Fruit fly (Drosophila melanogaster) whole organism, embryonic: ENCODE data around the gene CG5969.

ENCODE experiments used
- CG11504 ChIP-seq: fragments of 200-800 bp; sonication (Bioruptor generic); optimal IDR thresholded peaks from 3 replicates; lab custom pipeline; 2019; ENCODE audit warnings: missing biosample characterization, mild to moderate bottlenecking, missing genetic modification characterization, moderate library complexity
- CG12659 ChIP-seq: fragments of 200-800 bp; sonication (Bioruptor generic); optimal IDR thresholded peaks from 3 replicates; lab custom pipeline; 2017; ENCODE audit warnings: mild to moderate bottlenecking, missing biosample characterization, missing genetic modification reagents, missing genetic modification characterization
- CG13296 ChIP-seq: fragments of 200-800 bp; sonication (Bioruptor generic); optimal IDR thresholded peaks from 3 replicates; lab custom pipeline; 2018; ENCODE audit warnings: missing biosample characterization, mild to moderate bottlenecking, missing genetic modification characterization
- CG14050 ChIP-seq: fragments of 200-800 bp; sonication (Bioruptor generic); IDR thresholded peaks from 3 replicates; pipeline ENCODE4 v1.3.6; 2022; ENCODE audit warnings: missing biosample characterization, missing genetic modification characterization
- CG14667 ChIP-seq: fragments of 200-800 bp; sonication (Bioruptor generic); IDR thresholded peaks from 2 replicates; pipeline ENCODE4 v1.3.6; 2022; ENCODE audit warnings: missing biosample characterization, missing genetic modification characterization
- CG14860 ChIP-seq: fragments of 200-800 bp; sonication (Bioruptor generic); IDR thresholded peaks from 3 replicates; pipeline ENCODE4 v1.3.6; 2022; ENCODE audit warnings: missing biosample characterization, missing genetic modification characterization; ENCODE audit not compliant: partially characterized antibody
- CG14965 ChIP-seq: fragments of 200-800 bp; sonication (Bioruptor generic); optimal IDR thresholded peaks from 2 replicates; lab custom pipeline; 2016; ENCODE audit warnings: missing biosample characterization, missing genetic modification characterization, borderline replicate concordance
- CG18619 ChIP-seq: fragments of 200-800 bp; sonication (Bioruptor generic); optimal IDR thresholded peaks from 3 replicates; lab custom pipeline; 2017; ENCODE audit warnings: missing biosample characterization, mild to moderate bottlenecking, missing genetic modification characterization
- CG2116 ChIP-seq: fragments of 200-800 bp; sonication (Bioruptor generic); optimal IDR thresholded peaks from 3 replicates; lab custom pipeline; 2018; ENCODE audit warnings: missing biosample characterization, mild to moderate bottlenecking, missing genetic modification characterization
- CG30020 ChIP-seq: fragments of 200-800 bp; optimal IDR thresholded peaks from 2 replicates; lab custom pipeline; 2019; ENCODE audit warnings: missing biosample characterization, mild to moderate bottlenecking, missing genetic modification characterization, moderate library complexity
- CG34224 ChIP-seq: fragments of 200-800 bp; sonication (Bioruptor generic); IDR thresholded peaks from 3 replicates; pipeline ENCODE4 v1.3.6; 2022; ENCODE audit warnings: missing biosample characterization, missing genetic modification characterization; ENCODE audit not compliant: partially characterized antibody
- CG3726 ChIP-seq: fragments of 200-800 bp; sonication (Bioruptor generic); IDR thresholded peaks from 3 replicates; pipeline ENCODE4, ENCODE4 v1.3.6; 2022; ENCODE audit warnings: missing biosample characterization, missing genetic modification characterization
- CG6654 ChIP-seq: fragments of 200-800 bp; sonication (Bioruptor generic); optimal IDR thresholded peaks from 2 replicates; lab custom pipeline; 2017; ENCODE audit warnings: missing biosample characterization, mild to moderate bottlenecking, missing genetic modification characterization
- CG7839 ChIP-seq: fragments of 200-800 bp; sonication (Bioruptor generic); optimal IDR thresholded peaks from 3 replicates; lab custom pipeline; 2018; ENCODE audit warnings: missing biosample characterization, mild to moderate bottlenecking, missing genetic modification characterization, moderate library complexity
- CG8089 ChIP-seq: fragments of 200-800 bp; sonication (Bioruptor generic); optimal IDR thresholded peaks from 3 replicates; lab custom pipeline; 2016; ENCODE audit warnings: missing biosample characterization, missing genetic modification characterization
- CG8478 ChIP-seq: fragments of >200 bp; optimal IDR thresholded peaks from 2 replicates; lab custom pipeline; 2018
- CG8765 ChIP-seq: fragments of 200-800 bp; sonication (Bioruptor generic); IDR thresholded peaks from 2 replicates; pipeline ENCODE4 v1.3.6; 2022; ENCODE audit warnings: missing biosample characterization, missing genetic modification characterization
- CG9215 ChIP-seq: fragments of 200-800 bp; sonication (Bioruptor generic); IDR thresholded peaks from 2 replicates; pipeline ENCODE4 v1.3.6; 2022; ENCODE audit warnings: missing biosample characterization, missing genetic modification characterization
- Dad ChIP-seq: fragments of 200-800 bp; sonication (Bioruptor generic); optimal IDR thresholded peaks from 3 replicates; lab custom pipeline; 2016; ENCODE audit warnings: missing biosample characterization, missing genetic modification characterization
- HLH4C ChIP-seq: fragments of 200-800 bp; sonication (Bioruptor generic); IDR thresholded peaks from 3 replicates; pipeline ENCODE4 v1.3.6; 2022; ENCODE audit warnings: missing biosample characterization, missing genetic modification characterization; ENCODE audit not compliant: partially characterized antibody
- Hand ChIP-seq: fragments of 200-800 bp; sonication (Bioruptor generic); optimal IDR thresholded peaks from 2 replicates; lab custom pipeline; 2017; ENCODE audit warnings: mild to moderate bottlenecking, missing biosample characterization, missing genetic modification reagents, missing genetic modification characterization
- Kr ChIP-seq: fragments of 200-800 bp; sonication (Bioruptor generic); optimal IDR thresholded peaks from 2 replicates; lab custom pipeline; 2017; ENCODE audit warnings: missing biosample characterization, mild to moderate bottlenecking, missing genetic modification characterization
- Myb ChIP-seq: fragments of 200-800 bp; sonication (Bioruptor generic); optimal IDR thresholded peaks from 2 replicates; lab custom pipeline; 2016; ENCODE audit warnings: missing biosample characterization, missing genetic modification characterization
- Neu2 ChIP-seq: fragments of 200-800 bp; sonication (Bioruptor generic); optimal IDR thresholded peaks from 3 replicates; lab custom pipeline; 2016; ENCODE audit warnings: missing biosample characterization, missing genetic modification characterization, borderline replicate concordance
- Poxn ChIP-seq: fragments of 200-800 bp; sonication (Bioruptor generic); IDR thresholded peaks from 2 replicates; pipeline ENCODE4 v1.3.6; 2022; ENCODE audit warnings: missing biosample characterization, missing genetic modification characterization
- Rx ChIP-seq: fragments of 200-800 bp; sonication (Bioruptor generic); IDR thresholded peaks from 2 replicates; pipeline ENCODE4 v1.3.6; 2022; ENCODE audit warnings: missing biosample characterization, missing genetic modification characterization
- Sry-β ChIP-seq: fragments of 200-800 bp; sonication (Bioruptor generic); optimal IDR thresholded peaks from 2 replicates; lab custom pipeline; 2018; ENCODE audit warnings: missing biosample characterization, mild to moderate bottlenecking, missing genetic modification characterization, moderate library complexity
- ash1 ChIP-seq: fragments of 200-800 bp; sonication (Bioruptor generic); optimal IDR thresholded peaks from 2 replicates; lab custom pipeline; 2018; ENCODE audit warnings: missing biosample characterization, mild to moderate bottlenecking, missing genetic modification characterization
- bsh ChIP-seq, 2 experiments: fragments of 200-800 bp; sonication (Bioruptor generic); optimal IDR thresholded peaks; 2 replicates each; lab custom pipeline; 2017 to 2018; ENCODE audit warnings: mild to moderate bottlenecking in 2 of 2, missing biosample characterization in 2 of 2, missing genetic modification characterization in 2 of 2, moderate library complexity in 1 of 2
- cad ChIP-seq: fragments of >200 bp; optimal IDR thresholded peaks from 2 replicates; lab custom pipeline; 2017; ENCODE audit warnings: missing biosample characterization, missing genetic modification characterization
- dmrt11E ChIP-seq: fragments of 200-800 bp; sonication (Bioruptor generic); optimal IDR thresholded peaks from 3 replicates; lab custom pipeline; 2018; ENCODE audit warnings: missing biosample characterization, mild to moderate bottlenecking, missing genetic modification characterization, moderate library complexity
- esg ChIP-seq: fragments of 200-800 bp; sonication (Bioruptor generic); conservative IDR thresholded peaks from 2 replicates; pipeline ENCODE4 v1.3.6; 2022; ENCODE audit warnings: missing biosample characterization, missing genetic modification characterization
- eve ChIP-seq, 2 experiments: fragments of >200 bp; optimal IDR thresholded peaks; 2 replicates each; lab custom pipeline; 2017; ENCODE audit warnings: missing biosample characterization in 2 of 2, missing genetic modification characterization in 2 of 2
- ewg ChIP-seq: fragments of 200-800 bp; sonication (Bioruptor generic); optimal IDR thresholded peaks from 3 replicates; lab custom pipeline; 2017; ENCODE audit warnings: mild to moderate bottlenecking, missing biosample characterization, missing genetic modification reagents, missing genetic modification characterization
- fd3F ChIP-seq: fragments of 200-800 bp; sonication (Bioruptor generic); optimal IDR thresholded peaks from 2 replicates; lab custom pipeline; 2018; ENCODE audit warnings: missing biosample characterization, mild to moderate bottlenecking, missing genetic modification characterization, moderate library complexity
- gce ChIP-seq: fragments of 200-800 bp; sonication (Bioruptor generic); IDR thresholded peaks from 3 replicates; pipeline ENCODE4 v1.3.6; 2022; ENCODE audit warnings: missing biosample characterization, missing genetic modification characterization
- grau ChIP-seq: fragments of 200-800 bp; optimal IDR thresholded peaks from 3 replicates; lab custom pipeline; 2019; ENCODE audit warnings: missing biosample characterization, mild to moderate bottlenecking, missing genetic modification characterization, moderate library complexity
- grn ChIP-seq: fragments of 200-800 bp; sonication (Bioruptor generic); optimal IDR thresholded peaks from 3 replicates; lab custom pipeline; 2017; ENCODE audit warnings: missing biosample characterization, missing genetic modification characterization
- gt ChIP-seq: fragments of 200-800 bp; sonication (Bioruptor generic); IDR thresholded peaks from 2 replicates; pipeline ENCODE4 v1.3.6; 2022; ENCODE audit warnings: missing biosample characterization, missing genetic modification characterization
- jigr1 ChIP-seq: fragments of 200-800 bp; sonication (Bioruptor generic); IDR thresholded peaks from 3 replicates; pipeline ENCODE4 v1.3.6; 2022; ENCODE audit warnings: missing biosample characterization, missing genetic modification characterization
- odd ChIP-seq: fragments of 200-800 bp; sonication (Bioruptor generic); optimal IDR thresholded peaks from 2 replicates; lab custom pipeline; 2017; ENCODE audit warnings: missing biosample characterization, mild to moderate bottlenecking, missing genetic modification characterization
- pan ChIP-seq, 4 experiments: fragments of >200 bp in 3 of 4; fragments of 200-800 bp in 1 of 4; sonication (Bioruptor generic) in 1 of 4; optimal IDR thresholded peaks in 3 of 4; IDR thresholded peaks in 1 of 4; 2 replicates each; pipeline versions ENCODE4 v1.3.6 to Lab custom; 2017 to 2022; ENCODE audit warnings: missing biosample characterization in 2 of 4, missing genetic modification characterization in 2 of 4, mixed read lengths in 1 of 4
- run ChIP-seq: fragments of 200-800 bp; sonication (Bioruptor generic); optimal IDR thresholded peaks from 3 replicates; lab custom pipeline; 2018; ENCODE audit warnings: missing biosample characterization, mild to moderate bottlenecking, missing genetic modification characterization
- schlank ChIP-seq: fragments of 200-800 bp; sonication (Bioruptor generic); optimal IDR thresholded peaks from 2 replicates; lab custom pipeline; 2018; ENCODE audit warnings: missing biosample characterization, mild to moderate bottlenecking, missing genetic modification characterization
- slbo ChIP-seq: fragments of 200-800 bp; sonication (Bioruptor generic); IDR thresholded peaks from 2 replicates; pipeline ENCODE4 v1.3.6; 2022; ENCODE audit warnings: missing biosample characterization, missing genetic modification characterization
- ttk ChIP-seq: fragments of 200-800 bp; sonication (Bioruptor generic); IDR thresholded peaks from 2 replicates; pipeline ENCODE4 v2.1.2; 2022; ENCODE audit warnings: missing biosample characterization, missing genetic modification characterization
- usp ChIP-seq: fragments of >200 bp; optimal IDR thresholded peaks from 2 replicates; lab custom pipeline; 2017; ENCODE audit warnings: missing biosample characterization, missing genetic modification characterization
- vnd ChIP-seq: fragments of 200-800 bp; sonication (Bioruptor generic); IDR thresholded peaks from 3 replicates; pipeline ENCODE4 v1.3.6; 2022; ENCODE audit warnings: missing biosample characterization, missing genetic modification characterization; ENCODE audit not compliant: partially characterized antibody

CG5969 gene

dm6 chr3L:20444815-20445519 is 28.6 kb upstream of the CG5969 start (continued):
- TF ChIP-seq Dad (GFP tag; lab: Kevin White, UChicago) (peak; percentile 42), grn (GFP tag; lab: Kevin White, UChicago) (peak; percentile 23), Neu2 (GFP tag; lab: Kevin White, UChicago) (no peak), CG14860 (GFP tag; lab: Robert Waterston, UW) (0 out of 3 replicates have a peak, but pooled peaks have one; percentile 20), fd3F (GFP tag; lab: Kevin White, UChicago) (peak; percentile 79), schlank (tag; lab: Kevin White, UChicago) (peak; percentile 47), CG14667 (GFP tag; lab: Robert Waterston, UW) (peak; percentile 82), Hand (GFP tag; lab: Kevin White, UChicago) (peak; percentile 44), CG18619 (GFP tag; lab: Kevin White, UChicago) (peak; percentile 78), Poxn (0 out of 2 replicates have a peak, but pooled peaks have one; percentile 37), CG14050 (GFP tag; lab: Robert Waterston, UW) (peak; percentile 87), CG8478 (no peak), odd (peak; percentile 74), CG14965 (GFP tag; lab: Kevin White, UChicago) (no peak), vnd (GFP tag; lab: Robert Waterston, UW) (no peak), CG11504 (tag; lab: Kevin White, UChicago) (peak; percentile 89), CG7839 (tag; lab: Kevin White, UChicago) (peak; percentile 90), CG34224 (GFP tag; lab: Robert Waterston, UW) (no peak), gt (GFP tag; lab: Robert Waterston, UW) (peak; percentile 68), jigr1 (peak; percentile 72; the same call in 1 of the 3 replicates), CG8089 (GFP tag; lab: Kevin White, UChicago) (no peak), dmrt11E (tag; lab: Kevin White, UChicago) (peak; percentile 75), ash1 (GFP tag; lab: Kevin White, UChicago) (no peak), CG2116 (GFP tag; lab: Kevin White, UChicago) (peak; percentile 52), CG6654 (GFP tag; lab: Kevin White, UChicago) (peak; percentile 67), CG13296 (GFP tag; lab: Kevin White, UChicago) (peak; percentile 74), Kr (GFP tag; lab: Kevin White, UChicago) (no peak), grau (tag; lab: Kevin White, UChicago) (peak; percentile 83), CG9215 (peak; percentile 76), CG12659 (GFP tag; lab: Kevin White, UChicago) (peak; percentile 88), usp (GFP tag; lab: Kevin White, UChicago) (no peak), run (tag; lab: Kevin White, UChicago) (peak; percentile 77), Rx (GFP tag; lab: Robert Waterston, UW) (peak; percentile 83), ewg (peak; percentile 70), Myb (GFP tag; lab: Kevin White, UChicago) (no peak), esg (GFP tag; lab: Robert Waterston, UW) (peak; percentile 89), cad (no peak), gce (GFP tag; lab: Robert Waterston, UW) (peak; percentile 91), ttk (GFP tag; lab: Robert Waterston, UW) (peak; percentile 87), HLH4C (GFP tag; lab: Robert Waterston, UW) (peak; percentile 45; the same call in 1 of the 3 replicates), CG3726 (GFP tag; lab: Robert Waterston, UW) (peak; percentile 74; the same call in 1 of the 3 replicates), CG8765 (GFP tag; lab: Robert Waterston, UW) (peak; percentile 77; the same call in 1 of the 2 replicates), bsh (GFP tag; optimal IDR thresholded peaks at IDR 0.05; lab: Kevin White, UChicago) (peak; percentile 78 to 89), Sry-β (GFP tag; lab: Kevin White, UChicago) (no peak), CG30020 (tag; lab: Kevin White, UChicago) (peak; percentile 3), slbo (GFP tag; lab: Robert Waterston, UW) (peak; percentile 89), pan (optimal IDR thresholded peaks at IDR 0.05; lab: Kevin White, UChicago) (no peak), pan (GFP tag; optimal IDR thresholded peaks at IDR 0.05 in 1 of 2, IDR thresholded peaks at IDR 0.05 in 1 of 2) (peak in 1 of 2 experiments; percentile 94), eve (GFP tag; optimal IDR thresholded peaks at IDR 0.05; lab: Kevin White, UChicago) (peak in 1 of 2 experiments; percentile 62)
